Fruit fly (Drosophila melanogaster): Measurements from ENCODE around the gene Hus1-like.

DNA sequence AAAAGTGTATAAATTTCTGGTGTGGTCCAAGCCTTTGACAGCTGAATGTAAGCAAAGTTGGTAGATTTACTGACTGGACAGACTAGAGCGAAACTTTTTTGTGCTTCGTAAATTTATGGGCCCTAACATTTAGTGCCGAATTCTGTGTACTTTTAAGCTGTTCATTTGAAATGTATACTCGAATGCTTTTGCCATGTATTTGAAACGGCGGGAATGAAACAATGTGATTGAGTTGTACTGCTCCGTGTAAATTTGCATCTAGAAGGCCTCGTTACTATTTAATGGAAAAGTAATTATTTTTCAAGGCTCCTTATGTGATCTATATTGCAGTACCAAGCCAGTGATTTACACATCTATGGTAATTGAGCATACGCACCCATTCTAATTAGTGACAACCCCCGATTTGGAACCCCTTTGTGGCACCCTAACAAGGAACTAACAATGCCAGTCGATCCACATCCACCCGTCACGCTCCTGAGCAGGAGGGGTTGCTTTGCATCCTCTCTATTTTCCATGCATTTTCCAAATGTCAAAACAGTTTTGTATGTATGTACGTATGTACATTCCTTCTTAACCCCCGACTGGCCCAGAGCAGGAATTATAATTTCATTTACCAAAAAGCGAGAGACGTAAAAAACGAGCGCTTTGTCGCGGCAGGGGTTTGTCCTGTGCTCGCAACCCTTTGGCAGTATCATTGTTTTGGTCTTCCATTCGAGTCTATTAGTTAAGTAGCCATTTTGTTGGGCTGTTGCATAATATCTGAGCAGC is 46.8 kb upstream of the Hus1-like start:
- TF ChIP-seq Hr96 (GFP tag; optimal IDR thresholded peaks at IDR 0.05), result no peak
- no peak for TF ChIP-seq CG5204 (GFP tag; optimal IDR thresholded peaks at IDR 0.05)
- TF ChIP-seq pad (GFP tag; optimal IDR thresholded peaks at IDR 0.05), result no peak
- no peak for TF ChIP-seq Crg-1 (GFP tag; optimal IDR thresholded peaks at IDR 0.05)
- TF ChIP-seq tj (GFP tag; optimal IDR thresholded peaks at IDR 0.05), result no peak
- TF ChIP-seq CG1620 (GFP tag; optimal IDR thresholded peaks at IDR 0.05), result no peak
- no peak for TF ChIP-seq kay (GFP tag; ENCODE audit: borderline replicate concordance)
- no peak for TF ChIP-seq CG7045 (GFP tag; optimal IDR thresholded peaks at IDR 0.05)

Measured in whole organism, adult.